Worm (Caenorhabditis elegans) whole organism, L2 larva: ENCODE measurements around the gene rnp-7.

Source experiments
- Y55F3AM.14 ChIP-seq: fragments of 200-800 bp; sonication (Bioruptor generic); optimal IDR thresholded peaks from 2 replicates; lab custom pipeline; 2018; ENCODE audit warnings: mild to moderate bottlenecking, missing genetic modification characterization, missing compliant biosample characterization
- fos-1 ChIP-seq: fragments of 150-350 bp; optimal IDR thresholded peaks from 2 replicates; lab custom pipeline; 2014; ENCODE audit warnings: missing biosample characterization, missing genetic modification characterization
- lin-11 ChIP-seq: fragments of 150-350 bp; sonication (generic microtip); optimal IDR thresholded peaks from 2 replicates; lab custom pipeline; 2014; ENCODE audit warnings: missing biosample characterization, missing genetic modification characterization, inconsistent platforms, mixed read lengths
- peb-1 ChIP-seq: fragments of 150-350 bp; optimal IDR thresholded peaks from 2 replicates; lab custom pipeline; 2014; ENCODE audit warnings: missing biosample characterization, missing genetic modification characterization

DNA sequence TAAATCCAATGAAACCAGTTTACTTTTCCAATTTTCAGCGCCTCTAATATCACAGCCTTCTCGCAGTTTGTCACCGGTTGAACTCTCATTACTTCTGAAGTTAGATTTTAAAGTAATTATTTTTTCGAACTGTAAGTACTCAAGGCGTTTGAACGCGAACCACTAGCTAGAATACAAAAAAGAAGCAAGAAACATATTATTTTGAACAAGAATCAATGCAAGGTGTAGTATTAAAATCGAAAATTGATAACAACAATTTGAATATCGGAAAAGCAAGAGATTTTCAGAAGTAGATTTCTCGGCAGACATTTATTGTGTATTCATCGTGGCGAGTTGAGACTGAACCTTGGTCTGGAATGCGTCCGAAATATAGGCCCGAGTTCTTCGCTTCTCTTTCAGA, 37.0 kb upstream of the rnp-7 start, which contains the start of gene exos-9:
- TF ChIP-seq fos-1 (tag; lab: Kevin White, UChicago) (no peak), peb-1 (tag; lab: Kevin White, UChicago) (no peak), Y55F3AM.14 (GFP tag; lab: Kevin White, UChicago) (no peak), lin-11 (tag; lab: Kevin White, UChicago) (no peak)
